Worm (Caenorhabditis elegans) whole organism, young adult: ENCODE measurements around the gene unc-22.

ENCODE experiments used
- B0035.1 ChIP-seq: sonication (generic microtip); optimal IDR thresholded peaks from 2 replicates; lab custom pipeline; 2016; ENCODE audit warnings: missing genetic modification characterization, mild to moderate bottlenecking, missing compliant biosample characterization, missing genotype, missing genetic modification reagents
- athp-1 ChIP-seq: sonication (generic microtip); optimal IDR thresholded peaks from 2 replicates; lab custom pipeline; 2017; ENCODE audit warnings: mild to moderate bottlenecking, missing genetic modification characterization, missing compliant biosample characterization
- bed-1 ChIP-seq: fragments of 200-800 bp; sonication (Bioruptor generic); IDR thresholded peaks from 2 replicates; pipeline ENCODE4 v1.3.6; 2022; ENCODE audit warnings: missing genetic modification reagents, missing genetic modification characterization, missing compliant biosample characterization
- repo-1 ChIP-seq: sonication (generic microtip); optimal IDR thresholded peaks from 2 replicates; lab custom pipeline; 2017; ENCODE audit warnings: mild to moderate bottlenecking, missing genetic modification characterization, missing compliant biosample characterization
- sdz-38 ChIP-seq: sonication (generic microtip); optimal IDR thresholded peaks from 2 replicates; lab custom pipeline; 2016; ENCODE audit warnings: missing genotype, missing genetic modification characterization, missing compliant biosample characterization
- tbp1 ChIP-seq: fragments of 200-800 bp; sonication (Bioruptor generic); optimal IDR thresholded peaks from 2 replicates; lab custom pipeline; 2018; ENCODE audit warnings: mild to moderate bottlenecking, missing genetic modification characterization, missing compliant biosample characterization
- zim-3 ChIP-seq: sonication (generic microtip); optimal IDR thresholded peaks from 2 replicates; lab custom pipeline; 2017; ENCODE audit warnings: mild to moderate bottlenecking, missing genetic modification characterization, moderate library complexity, missing compliant biosample characterization
- ztf-22 ChIP-seq: fragments of 200-800 bp; sonication (Bioruptor generic); optimal IDR thresholded peaks from 2 replicates; lab custom pipeline; 2018; ENCODE audit warnings: mild to moderate bottlenecking, missing genetic modification characterization, moderate library complexity, missing compliant biosample characterization

The unc-22 gene

DNA sequence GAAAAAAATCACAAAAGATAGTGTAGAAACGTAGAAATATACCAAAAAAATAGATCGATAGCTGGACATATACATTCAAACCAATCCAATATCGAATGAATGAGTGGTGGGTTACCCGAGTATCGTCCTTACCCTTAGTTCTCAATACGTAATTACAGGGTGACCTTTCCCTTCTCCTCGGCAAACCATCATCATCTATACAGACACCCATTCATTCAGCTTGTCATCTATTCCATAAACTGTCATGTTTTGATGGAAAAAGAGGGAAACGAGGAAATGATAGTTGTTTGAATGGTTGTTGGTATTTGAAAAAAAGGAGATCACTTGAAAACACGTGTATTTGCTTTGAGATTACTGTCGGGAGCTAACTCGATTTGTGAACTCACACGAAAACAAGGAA is 86.7 kb downstream of the unc-22 start:
- TF ChIP-seq athp-1 (no peak), repo-1 (tag; lab: Kevin White, UChicago) (no peak), sdz-38 (tag; lab: Kevin White, UChicago) (no peak), ztf-22 (GFP tag; lab: Kevin White, UChicago) (no peak), zim-3 (no peak), tbp1 (GFP tag; lab: Kevin White, UChicago) (no peak), bed-1 (GFP tag; lab: Robert Waterston, UW) (no peak), B0035.1 (tag; lab: Kevin White, UChicago) (no peak)

- TF ChIP-seq bed-1 (GFP tag; lab: Robert Waterston, UW): no peak
Observed at ce11 chrIV:11923074-11923473, 87.7 kb downstream of the unc-22 start, which contains the start of gene srlf-31. Gene srlf-31, minus strand, starts transcription at chrIV:11923174.
